Worm (Caenorhabditis elegans): Measurements from ENCODE around the gene srx-115.

The srx-115 gene

ce11 chrV:8785526-8785925 is 13.8 kb downstream of the srx-115 start (continued):
- TF ChIP-seq dve-1 (tag; optimal IDR thresholded peaks at IDR 0.05; ENCODE audit: insufficient read depth): peak; percentile 70
- 0 out of 2 replicates have a peak, but pooled peaks have one; percentile 39 for TF ChIP-seq zfp-3 (GFP tag; conservative IDR thresholded peaks at IDR 0.05)
- no peak for TF ChIP-seq Y75B8A.6 (GFP tag; IDR thresholded peaks at IDR 0.05)
- no peak for TF ChIP-seq lin-1 (GFP tag; IDR thresholded peaks at IDR 0.05)
- TF ChIP-seq skn-1 (tag; optimal IDR thresholded peaks at IDR 0.05): no peak
- TF ChIP-seq nhr-6 (tag; optimal IDR thresholded peaks at IDR 0.05): no peak
- no peak for TF ChIP-seq daf-19 (GFP tag; conservative IDR thresholded peaks at IDR 0.05)
- TF ChIP-seq nhr-11 (tag; optimal IDR thresholded peaks at IDR 0.05): no peak
- TF ChIP-seq dmd-9 (GFP tag; IDR thresholded peaks at IDR 0.05): no peak
- TF ChIP-seq madf-9 (GFP tag; conservative IDR thresholded peaks at IDR 0.05): 0 out of 2 replicates have a peak, but pooled peaks have one; percentile 29
- TF ChIP-seq mdl-1 (tag; optimal IDR thresholded peaks at IDR 0.05): peak in 1 of 2 experiments; percentile 25
- TF ChIP-seq tra-1 (GFP tag; IDR thresholded peaks at IDR 0.05): no peak
- TF ChIP-seq ces-1 (GFP tag; optimal IDR thresholded peaks at IDR 0.05): no peak
- no peak for TF ChIP-seq zip-11 (GFP tag; IDR thresholded peaks at IDR 0.05)
- 0 out of 2 replicates have a peak, but pooled peaks have one; percentile 42 for TF ChIP-seq F44E2.7 (GFP tag; IDR thresholded peaks at IDR 0.05)
- no peak for TF ChIP-seq dpl-1 (GFP tag; optimal IDR thresholded peaks at IDR 0.05)

- TF ChIP-seq mxl-2 (GFP tag; conservative IDR thresholded peaks at IDR 0.05) (no peak), fos-1 (tag; optimal IDR thresholded peaks at IDR 0.05) (no peak), nhr-41 (GFP tag; IDR thresholded peaks at IDR 0.05) (no peak), sdz-12 (GFP tag; optimal IDR thresholded peaks at IDR 0.05) (no peak), daf-16 (GFP tag; optimal IDR thresholded peaks at IDR 0.05) (no peak), daf-16 (tag; optimal IDR thresholded peaks at IDR 0.05) (no peak), gei-8 (GFP tag; optimal IDR thresholded peaks at IDR 0.05) (no peak), R02D3.7 (tag; optimal IDR thresholded peaks at IDR 0.05) (no peak), zfp-3 (GFP tag; conservative IDR thresholded peaks at IDR 0.05) (no peak), aha-1 (tag) (peak; percentile 3), hlh-30 (tag; optimal IDR thresholded peaks at IDR 0.05; ENCODE audit: insufficient read depth) (peak; percentile 31)
Measured at ce11 chrV:8786245-8786644, 14.5 kb downstream of the srx-115 start, which contains the start of gene sup-37. Gene sup-37, plus strand, starts transcription at chrV:8786545.

DNA sequence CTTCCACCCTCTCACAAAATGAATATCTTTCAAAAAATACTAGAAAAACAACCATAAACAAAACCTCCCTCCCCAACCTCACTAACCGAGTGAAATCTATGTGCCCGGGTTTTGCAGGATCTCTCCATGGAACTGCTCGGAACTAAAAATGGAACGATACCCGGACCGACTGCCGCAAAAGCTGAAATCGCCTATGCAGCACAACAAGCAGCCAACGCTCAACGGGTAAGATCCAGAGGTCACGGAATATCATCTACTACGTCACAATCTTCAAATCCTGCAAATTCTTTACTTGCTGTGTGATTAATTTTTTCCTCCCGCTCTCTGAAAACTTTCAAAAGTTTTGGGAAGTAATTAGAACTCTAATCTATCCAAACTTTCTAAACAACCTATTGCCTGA is 17.6 kb downstream of the srx-115 start:
- peak; percentile 96 for TF ChIP-seq aha-1 (tag)
- TF ChIP-seq ceh-28 (tag; optimal IDR thresholded peaks at IDR 0.05): no peak

ce11 chrV:8792814-8793213 is 21.1 kb downstream of the srx-115 start:
- TF ChIP-seq unc-39 (tag; optimal IDR thresholded peaks at IDR 0.05) (no peak), nhr-77 (tag; optimal IDR thresholded peaks at IDR 0.05) (no peak), F44E2.7 (GFP tag; IDR thresholded peaks at IDR 0.05) (no peak), mxl-3 (GFP tag; optimal IDR thresholded peaks at IDR 0.05) (no peak), nhr-41 (GFP tag; IDR thresholded peaks at IDR 0.05) (no peak), ctbp-1 (GFP tag; IDR thresholded peaks at IDR 0.05) (no peak), daf-19 (GFP tag; conservative IDR thresholded peaks at IDR 0.05) (no peak), ZK546.5 (tag; optimal IDR thresholded peaks at IDR 0.05) (no peak), Y48G9A.11 (GFP tag; IDR thresholded peaks at IDR 0.05) (no peak), T20F7.1 (GFP tag; optimal IDR thresholded peaks at IDR 0.05) (no peak), egl-43 (GFP tag; IDR thresholded peaks at IDR 0.05) (no peak), aha-1 (tag) (no peak), nhr-25 (tag; optimal IDR thresholded peaks at IDR 0.05; ENCODE audit: borderline replicate concordance, insufficient read depth) (no peak), hmg-1.1 (GFP tag; IDR thresholded peaks at IDR 0.05) (no peak), tra-1 (GFP tag; IDR thresholded peaks at IDR 0.05) (no peak), lin-29 (GFP tag; IDR thresholded peaks at IDR 0.05) (no peak), daf-12 (tag; optimal IDR thresholded peaks at IDR 0.05) (no peak)
